Worm (Caenorhabditis elegans): ENCODE data around the gene oct-2.

Gene oct-2

DNA sequence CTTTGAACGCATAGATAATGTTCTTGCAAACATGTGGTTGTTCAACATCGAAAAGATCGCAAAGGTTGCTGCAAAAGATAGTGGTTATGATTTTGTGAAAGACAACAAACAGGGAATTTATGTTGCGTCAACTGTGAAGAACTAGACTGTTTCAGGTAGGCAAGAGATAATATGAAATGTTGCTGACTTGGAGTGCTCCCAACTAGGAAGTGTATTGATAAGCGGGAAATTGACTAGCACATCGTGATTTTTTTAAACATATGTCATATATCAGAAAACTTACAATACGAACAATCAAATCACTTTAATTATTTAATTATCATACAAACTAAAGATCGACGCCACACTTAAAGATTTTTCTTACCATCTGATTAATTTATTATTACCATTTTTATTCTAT lies 23.0 kb upstream of the oct-2 start:
- no peak for TF ChIP-seq T22C8.4 (GFP tag; IDR thresholded peaks at IDR 0.05)
- TF ChIP-seq cog-1 (tag; optimal IDR thresholded peaks at IDR 0.05): no peak
- TF ChIP-seq med-1 (GFP tag; optimal IDR thresholded peaks at IDR 0.05; ENCODE audit: insufficient read depth): no peak
- no peak for TF ChIP-seq ztf-29 (GFP tag; IDR thresholded peaks at IDR 0.05)
- TF ChIP-seq flt-1 (GFP tag; IDR thresholded peaks at IDR 0.05): no peak
- no peak for TF ChIP-seq ztf-23 (GFP tag; IDR thresholded peaks at IDR 0.05)
- TF ChIP-seq tab-1 (GFP tag; IDR thresholded peaks at IDR 0.05): no peak
- TF ChIP-seq klf-2 (GFP tag; conservative IDR thresholded peaks at IDR 0.05): no peak

DNA sequence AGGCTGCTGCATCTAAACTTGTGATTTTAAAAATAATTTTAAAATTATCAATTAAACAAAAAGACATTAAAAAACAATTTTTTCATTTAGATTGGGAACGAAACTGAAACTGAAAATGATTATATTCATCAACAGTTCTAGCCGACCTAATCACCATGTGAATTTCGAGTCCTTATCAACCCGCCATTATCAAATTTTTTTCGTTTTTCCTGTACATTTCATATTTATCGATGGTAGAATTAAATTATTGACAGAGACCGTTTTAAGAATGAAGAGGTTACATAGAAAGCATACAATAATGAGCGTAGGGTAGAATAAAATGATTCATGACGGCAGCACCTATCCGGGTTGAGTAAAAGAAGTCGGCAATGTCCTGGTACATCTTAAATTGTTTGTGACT lies 22.0 kb upstream of the oct-2 start, which contains the start of gene asm-2:
Gene asm-2, minus strand, starts transcription at position 12 of the 400 bp plus-strand sequence.
- TF ChIP-seq T22C8.4 (GFP tag; IDR thresholded peaks at IDR 0.05) (no peak), med-1 (GFP tag; optimal IDR thresholded peaks at IDR 0.05; ENCODE audit: insufficient read depth) (no peak), flt-1 (GFP tag; IDR thresholded peaks at IDR 0.05) (no peak), klf-2 (GFP tag; conservative IDR thresholded peaks at IDR 0.05) (no peak), ztf-29 (GFP tag; IDR thresholded peaks at IDR 0.05) (no peak), tab-1 (GFP tag; IDR thresholded peaks at IDR 0.05) (no peak), ref-1 (GFP tag; conservative IDR thresholded peaks at IDR 0.05) (no peak), cog-1 (tag; optimal IDR thresholded peaks at IDR 0.05) (no peak), ztf-23 (GFP tag; IDR thresholded peaks at IDR 0.05) (no peak)

DNA sequence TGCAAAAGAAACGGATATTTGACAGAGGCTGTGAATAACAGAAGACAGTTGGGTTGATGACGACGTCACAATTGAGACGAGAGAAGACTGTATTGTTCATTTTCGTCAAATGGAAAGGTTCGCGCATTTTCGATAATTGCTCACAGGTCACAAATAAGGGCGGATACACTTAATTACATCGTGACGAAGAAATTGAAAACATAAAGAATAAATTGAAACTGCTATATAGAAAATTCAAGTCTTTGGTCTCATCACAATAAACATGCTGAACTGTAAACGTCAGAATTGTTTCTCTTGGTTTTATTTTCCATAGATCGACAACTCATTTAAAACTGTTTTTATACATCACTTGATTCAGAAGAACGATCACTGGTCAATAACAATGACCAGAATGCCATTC lies 19.4 kb upstream of the oct-2 start, which contains the start of gene ZK455.5:
Gene ZK455.5, minus strand, starts transcription at position 101 of the 400 bp plus-strand sequence.
- TF ChIP-seq klf-2 (GFP tag; conservative IDR thresholded peaks at IDR 0.05): no peak
- TF ChIP-seq T22C8.4 (GFP tag; IDR thresholded peaks at IDR 0.05): no peak
- TF ChIP-seq tab-1 (GFP tag; IDR thresholded peaks at IDR 0.05): no peak
- no peak for TF ChIP-seq cog-1 (tag; optimal IDR thresholded peaks at IDR 0.05)
- TF ChIP-seq ztf-29 (GFP tag; IDR thresholded peaks at IDR 0.05): no peak
- TF ChIP-seq ref-1 (GFP tag; conservative IDR thresholded peaks at IDR 0.05): no peak

DNA sequence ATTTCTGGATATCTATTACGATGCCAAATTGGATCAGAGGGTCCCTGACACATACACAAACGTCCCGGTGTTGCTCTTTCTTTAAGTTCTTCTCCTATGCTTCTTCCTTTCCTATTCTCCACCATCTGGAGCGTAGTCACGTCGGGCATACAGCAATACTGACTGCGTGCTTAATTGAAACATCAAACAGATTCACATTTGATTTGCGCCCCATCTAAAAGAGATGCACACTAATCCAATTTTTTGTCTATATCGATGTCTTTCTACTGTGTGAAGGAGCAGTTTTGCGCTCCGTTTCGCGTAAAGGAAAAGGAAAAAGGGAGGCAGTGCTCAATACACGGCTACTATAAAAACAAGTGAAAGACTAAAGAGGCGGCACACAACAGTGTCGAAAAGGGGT lies 17.5 kb upstream of the oct-2 start:
- TF ChIP-seq cog-1 (tag; optimal IDR thresholded peaks at IDR 0.05): no peak
- no peak for TF ChIP-seq ref-1 (GFP tag; conservative IDR thresholded peaks at IDR 0.05)
- TF ChIP-seq tab-1 (GFP tag; IDR thresholded peaks at IDR 0.05): no peak
- TF ChIP-seq flt-1 (GFP tag; IDR thresholded peaks at IDR 0.05): no peak

- TF ChIP-seq klf-2 (GFP tag; conservative IDR thresholded peaks at IDR 0.05) (no peak), T22C8.4 (GFP tag; IDR thresholded peaks at IDR 0.05) (no peak), cog-1 (tag; optimal IDR thresholded peaks at IDR 0.05) (no peak), tab-1 (GFP tag; IDR thresholded peaks at IDR 0.05) (no peak), med-1 (GFP tag; optimal IDR thresholded peaks at IDR 0.05; ENCODE audit: insufficient read depth) (no peak)
These were observed 16.8 kb upstream of the oct-2 start, which contains the start of gene npr-9 for ce11 chrX:11329424-11329823. Gene npr-9 (plus strand): TSS chrX:11329724.

- no peak for TF ChIP-seq T22C8.4 (GFP tag; IDR thresholded peaks at IDR 0.05)
- TF ChIP-seq tab-1 (GFP tag; IDR thresholded peaks at IDR 0.05): no peak
- no peak for TF ChIP-seq med-1 (GFP tag; optimal IDR thresholded peaks at IDR 0.05; ENCODE audit: insufficient read depth)
- TF ChIP-seq ref-1 (GFP tag; conservative IDR thresholded peaks at IDR 0.05): no peak
These were observed 9.2 kb upstream of the oct-2 start for ce11 chrX:11337095-11337494.

- TF ChIP-seq T22C8.4 (GFP tag; IDR thresholded peaks at IDR 0.05): no peak
- no peak for TF ChIP-seq med-1 (GFP tag; optimal IDR thresholded peaks at IDR 0.05; ENCODE audit: insufficient read depth)
- no peak for TF ChIP-seq tab-1 (GFP tag; IDR thresholded peaks at IDR 0.05)
These were observed 8.5 kb upstream of the oct-2 start, which contains the start of gene gcy-9 for ce11 chrX:11337783-11338182. Gene gcy-9 (minus strand): TSS chrX:11337883.

DNA sequence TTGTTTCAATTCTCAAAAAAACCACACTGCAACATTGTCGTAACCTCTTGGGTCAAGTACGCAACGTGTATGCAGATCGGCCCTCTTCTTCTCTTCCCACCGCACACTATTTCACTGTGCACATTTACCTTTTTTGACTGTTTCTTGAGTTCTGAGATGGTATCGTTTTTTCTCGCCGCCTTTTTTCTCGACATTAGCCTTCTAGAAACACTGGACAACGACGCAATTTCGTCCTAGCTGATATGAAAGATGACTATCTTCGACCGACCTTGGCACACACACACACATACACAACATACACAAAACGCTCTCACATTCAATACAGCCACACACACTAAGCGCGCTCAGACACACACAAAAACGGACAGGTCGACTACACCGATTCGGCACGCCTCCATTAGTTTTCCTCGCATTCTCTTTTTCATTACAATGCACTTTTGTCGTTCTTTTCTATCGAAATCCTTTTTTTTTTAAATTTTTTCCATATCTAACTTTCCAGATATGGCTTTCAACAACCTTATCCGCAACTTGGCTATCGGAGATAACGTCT lies 6.8 kb upstream of the oct-2 start, which contains the start of gene aco-1:
Gene aco-1, plus strand, starts transcription at position 500 of the 550 bp plus-strand sequence.
- no peak for TF ChIP-seq ztf-29 (GFP tag; IDR thresholded peaks at IDR 0.05)
- no peak for TF ChIP-seq ztf-23 (GFP tag; IDR thresholded peaks at IDR 0.05)
- TF ChIP-seq klf-2 (GFP tag; conservative IDR thresholded peaks at IDR 0.05): no peak
- TF ChIP-seq ref-1 (GFP tag; conservative IDR thresholded peaks at IDR 0.05): no peak

DNA sequence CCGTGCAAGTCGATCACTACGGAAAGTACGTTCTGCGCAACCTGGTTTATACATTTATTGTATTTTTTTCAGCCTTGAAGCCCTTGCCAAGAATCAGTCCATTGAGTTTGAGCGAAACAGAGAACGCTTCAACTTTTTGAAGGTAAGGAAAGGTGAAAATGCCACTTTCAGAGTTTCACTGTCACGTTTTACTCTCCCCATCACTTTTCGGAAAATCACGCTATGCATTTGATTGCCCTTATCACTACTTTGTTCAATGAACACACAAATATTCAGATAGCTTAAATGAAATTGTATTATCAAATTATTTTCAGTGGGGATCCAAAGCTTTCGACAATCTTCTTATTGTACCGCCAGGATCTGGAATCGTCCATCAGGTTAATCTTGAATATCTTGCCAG lies 5.8 kb upstream of the oct-2 start:
- no peak for TF ChIP-seq T22C8.4 (GFP tag; IDR thresholded peaks at IDR 0.05)
- no peak for TF ChIP-seq tab-1 (GFP tag; IDR thresholded peaks at IDR 0.05)
- TF ChIP-seq ztf-23 (GFP tag; IDR thresholded peaks at IDR 0.05): no peak
- TF ChIP-seq ref-1 (GFP tag; conservative IDR thresholded peaks at IDR 0.05): no peak
- TF ChIP-seq cog-1 (tag; optimal IDR thresholded peaks at IDR 0.05): no peak
- TF ChIP-seq med-1 (GFP tag; optimal IDR thresholded peaks at IDR 0.05; ENCODE audit: insufficient read depth): no peak
- TF ChIP-seq flt-1 (GFP tag; IDR thresholded peaks at IDR 0.05): no peak
- no peak for TF ChIP-seq klf-2 (GFP tag; conservative IDR thresholded peaks at IDR 0.05)
- TF ChIP-seq ztf-29 (GFP tag; IDR thresholded peaks at IDR 0.05): no peak

- TF ChIP-seq flt-1 (GFP tag; IDR thresholded peaks at IDR 0.05): no peak
- no peak for TF ChIP-seq ztf-23 (GFP tag; IDR thresholded peaks at IDR 0.05)
These were observed 1.4 kb upstream of the oct-2 start for ce11 chrX:11344899-11345298.

DNA sequence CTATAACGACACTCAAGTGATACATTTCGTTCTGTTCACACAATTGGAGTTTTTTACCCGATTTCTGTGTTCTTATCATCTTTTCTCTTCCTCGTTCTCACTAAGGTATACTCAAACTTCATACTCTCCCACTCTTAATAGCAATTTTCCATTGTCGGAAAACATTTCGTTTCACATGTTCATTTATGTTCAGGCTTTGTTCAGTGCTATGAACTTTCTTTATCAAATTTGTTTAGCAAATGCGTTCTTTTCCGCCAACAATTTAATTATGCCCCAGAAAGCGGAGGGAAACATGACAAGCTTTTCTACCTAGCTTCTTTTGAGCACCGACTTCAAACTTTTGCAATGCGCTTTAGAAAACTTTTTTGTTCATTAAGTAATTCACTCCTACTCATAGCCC lies 784 bp upstream of the oct-2 start:
- TF ChIP-seq ztf-23 (GFP tag; IDR thresholded peaks at IDR 0.05): no peak
- no peak for TF ChIP-seq cog-1 (tag; optimal IDR thresholded peaks at IDR 0.05)
- TF ChIP-seq med-1 (GFP tag; optimal IDR thresholded peaks at IDR 0.05; ENCODE audit: insufficient read depth): no peak
- TF ChIP-seq ztf-29 (GFP tag; IDR thresholded peaks at IDR 0.05): no peak
- no peak for TF ChIP-seq T22C8.4 (GFP tag; IDR thresholded peaks at IDR 0.05)
- TF ChIP-seq tab-1 (GFP tag; IDR thresholded peaks at IDR 0.05): no peak
- TF ChIP-seq flt-1 (GFP tag; IDR thresholded peaks at IDR 0.05): no peak
- TF ChIP-seq ref-1 (GFP tag; conservative IDR thresholded peaks at IDR 0.05): no peak
- TF ChIP-seq klf-2 (GFP tag; conservative IDR thresholded peaks at IDR 0.05): no peak
